Fruit fly (Drosophila melanogaster) Kc167 (cell line): Measurements from ENCODE around the gene Or2a.

ENCODE experiments used
- Myc ChIP-seq: fragments of >200 bp; optimal IDR thresholded peaks from 2 replicates; lab custom pipeline; 2017; ENCODE audit warnings: missing external identifiers
- Sin3A ChIP-seq: fragments of >200 bp; optimal IDR thresholded peaks from 2 replicates; lab custom pipeline; 2018; ENCODE audit warnings: missing external identifiers
- h ChIP-seq: fragments of >200 bp; optimal IDR thresholded peaks from 3 replicates; lab custom pipeline; 2018; ENCODE audit warnings: missing external identifiers
- insv ChIP-seq: fragments of >200 bp; optimal IDR thresholded peaks from 3 replicates; lab custom pipeline; 2018; ENCODE audit warnings: missing external identifiers
- psq ChIP-seq: fragments of >200 bp; optimal IDR thresholded peaks from 2 replicates; lab custom pipeline; 2017; ENCODE audit warnings: missing external identifiers
- ttk ChIP-seq: sonication (Bioruptor generic); optimal IDR thresholded peaks from 2 replicates; lab custom pipeline; 2017; ENCODE audit warnings: missing external identifiers

Or2a gene

dm6 chrX:2291023-2291422 lies 45.0 kb downstream of the Or2a start:
- TF ChIP-seq Sin3A (no peak), insv (no peak)

- TF ChIP-seq Sin3A, result no peak
- TF ChIP-seq psq (lab: Kevin White, UChicago), result no peak
- no peak for TF ChIP-seq h (lab: Kevin White, UChicago)
- no peak for TF ChIP-seq ttk (lab: Kevin White, UChicago)
- TF ChIP-seq Myc (lab: Kevin White, UChicago), result no peak
- TF ChIP-seq insv, result no peak
Measured at dm6 chrX:2292410-2292809, 46.4 kb downstream of the Or2a start.

- TF ChIP-seq insv (no peak), Myc (lab: Kevin White, UChicago) (no peak), h (lab: Kevin White, UChicago) (no peak), psq (lab: Kevin White, UChicago) (no peak), Sin3A (no peak), ttk (lab: Kevin White, UChicago) (no peak)
Measured at dm6 chrX:2293294-2293988, 47.4 kb downstream of the Or2a start, which contains the start of gene CG2865. Gene CG2865, minus strand, starts transcription at chrX:2293411.

dm6 chrX:2294474-2295434 lies 48.7 kb downstream of the Or2a start:
- TF ChIP-seq Myc (lab: Kevin White, UChicago) (no peak), psq (lab: Kevin White, UChicago) (no peak), h (lab: Kevin White, UChicago) (no peak), insv (no peak), Sin3A (no peak), ttk (lab: Kevin White, UChicago) (no peak)

dm6 chrX:2295435-2296229 lies 49.6 kb downstream of the Or2a start, which contains the start of gene Raf:
Gene Raf, plus strand, starts transcription at chrX:2295466.
- TF ChIP-seq h (lab: Kevin White, UChicago) (no peak), ttk (lab: Kevin White, UChicago) (no peak), insv (no peak), psq (lab: Kevin White, UChicago) (no peak), Myc (lab: Kevin White, UChicago) (no peak), Sin3A (no peak)

dm6 chrX:2296230-2297044 lies 50.4 kb downstream of the Or2a start:
- no peak for TF ChIP-seq insv
- no peak for TF ChIP-seq h (lab: Kevin White, UChicago)
- no peak for TF ChIP-seq Myc (lab: Kevin White, UChicago)
- TF ChIP-seq psq (lab: Kevin White, UChicago), result no peak
- no peak for TF ChIP-seq Sin3A
- no peak for TF ChIP-seq ttk (lab: Kevin White, UChicago)
